Worm (Caenorhabditis elegans) whole organism, early embryonic: ENCODE measurements around the gene Y42A5A.1.
A peak's percentile ranks its signal among the peaks of the same experiment; 100 is the strongest.

ENCODE experiments used
- B0310.2 ChIP-seq: sonication (generic microtip); optimal IDR thresholded peaks from 2 replicates; lab custom pipeline; 2016; ENCODE audit warnings: mild to moderate bottlenecking, missing genetic modification characterization, missing compliant biosample characterization
- ceh-13 ChIP-seq: fragments of 200-800 bp; sonication (Bioruptor generic); optimal IDR thresholded peaks from 2 replicates; lab custom pipeline; 2018; ENCODE audit warnings: mild to moderate bottlenecking, missing genetic modification characterization, missing compliant biosample characterization
- flt-1 ChIP-seq: fragments of 200-800 bp; sonication (Bioruptor generic); IDR thresholded peaks from 2 replicates; pipeline ENCODE4 v1.3.6; 2022; ENCODE audit warnings: missing genetic modification characterization, missing compliant biosample characterization

- TF ChIP-seq ceh-13 (GFP tag; lab: Kevin White, UChicago) (no peak), flt-1 (GFP tag; lab: Robert Waterston, UW) (no peak), B0310.2 (tag; lab: Kevin White, UChicago) (peak; percentile 38)
Observed at ce11 chrV:11078104-11078724, 9.5 kb upstream of the Y42A5A.1 start, which contains the start of gene act-2.
